Fruit fly (Drosophila melanogaster): ENCODE measurements around the gene Cpr92A.

The Cpr92A gene

DNA sequence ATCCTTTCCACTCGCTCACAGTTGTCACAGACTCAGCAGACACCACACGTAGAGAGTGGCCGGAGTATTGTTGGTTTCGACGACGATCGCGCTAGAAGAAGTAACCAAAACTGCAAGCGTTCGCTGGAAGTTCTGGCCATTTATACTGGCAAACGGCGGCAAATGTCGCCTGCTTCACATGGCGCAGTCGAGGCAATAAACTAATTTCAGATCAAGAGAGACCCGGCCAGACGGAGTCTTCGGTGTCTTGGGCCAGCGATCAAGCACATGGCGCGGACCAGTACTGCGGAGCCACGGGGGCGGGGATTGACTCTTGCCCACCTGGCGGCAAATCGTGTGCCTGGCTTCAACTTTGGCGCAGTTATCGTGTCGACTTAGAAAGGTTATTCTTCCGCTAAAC, at the start of gene Cpr92A:
TSS of gene Cpr92A (minus strand) at position 101 of the 400 bp plus-strand sequence.
- TF ChIP-seq CTCF (optimal IDR thresholded peaks at IDR 0.05) (no peak), CG8478 (optimal IDR thresholded peaks at IDR 0.05) (no peak)

DNA sequence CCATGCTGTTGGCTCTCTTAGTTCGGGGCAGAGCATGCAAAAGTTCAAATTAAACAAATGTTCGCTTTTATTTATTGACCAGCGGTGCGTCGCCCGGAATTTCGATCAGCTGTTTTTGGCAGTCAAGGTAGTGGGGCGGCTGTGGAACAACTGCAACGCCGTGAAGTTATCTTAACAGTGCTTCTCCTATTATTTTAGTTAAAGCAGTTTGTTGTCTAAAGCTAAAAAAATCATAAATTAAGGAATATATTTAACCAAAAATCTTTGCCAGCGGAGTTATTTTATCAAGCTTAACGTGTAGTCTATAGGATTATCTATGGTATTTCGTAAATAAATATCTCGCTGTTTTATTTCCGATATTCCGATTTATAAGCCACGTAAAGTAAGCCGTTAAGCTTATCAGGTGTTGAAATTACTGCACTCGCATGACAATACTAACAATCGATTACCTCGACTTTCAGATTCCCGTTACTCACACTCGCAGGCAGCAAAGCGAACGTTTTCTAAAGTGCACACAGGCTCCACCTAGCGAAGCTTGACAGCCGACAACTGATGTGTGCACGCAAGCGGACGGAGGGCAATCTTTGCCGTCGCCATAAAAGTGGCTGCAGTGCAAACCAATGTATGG, 49.6 kb upstream of the Cpr92A start, which contains the start of the genes CG6195 and CG31220:
TSS of gene CG6195 (minus strand) at position 122 of the 628 bp plus-strand sequence.
TSS of gene CG31220 (plus strand) at position 199 of the 628 bp plus-strand sequence.
- TF ChIP-seq CG8478 (optimal IDR thresholded peaks at IDR 0.05) (no peak), CTCF (optimal IDR thresholded peaks at IDR 0.05) (peak; percentile 86 to 87)

dm6 chr3R:19644901-19645204, 46.1 kb upstream of the Cpr92A start, which contains the start of gene Nup58:
TSS of gene Nup58 (plus strand) at chr3R:19645026.
- TF ChIP-seq CTCF (optimal IDR thresholded peaks at IDR 0.05) (no peak), CG8478 (optimal IDR thresholded peaks at IDR 0.05) (no peak)

DNA sequence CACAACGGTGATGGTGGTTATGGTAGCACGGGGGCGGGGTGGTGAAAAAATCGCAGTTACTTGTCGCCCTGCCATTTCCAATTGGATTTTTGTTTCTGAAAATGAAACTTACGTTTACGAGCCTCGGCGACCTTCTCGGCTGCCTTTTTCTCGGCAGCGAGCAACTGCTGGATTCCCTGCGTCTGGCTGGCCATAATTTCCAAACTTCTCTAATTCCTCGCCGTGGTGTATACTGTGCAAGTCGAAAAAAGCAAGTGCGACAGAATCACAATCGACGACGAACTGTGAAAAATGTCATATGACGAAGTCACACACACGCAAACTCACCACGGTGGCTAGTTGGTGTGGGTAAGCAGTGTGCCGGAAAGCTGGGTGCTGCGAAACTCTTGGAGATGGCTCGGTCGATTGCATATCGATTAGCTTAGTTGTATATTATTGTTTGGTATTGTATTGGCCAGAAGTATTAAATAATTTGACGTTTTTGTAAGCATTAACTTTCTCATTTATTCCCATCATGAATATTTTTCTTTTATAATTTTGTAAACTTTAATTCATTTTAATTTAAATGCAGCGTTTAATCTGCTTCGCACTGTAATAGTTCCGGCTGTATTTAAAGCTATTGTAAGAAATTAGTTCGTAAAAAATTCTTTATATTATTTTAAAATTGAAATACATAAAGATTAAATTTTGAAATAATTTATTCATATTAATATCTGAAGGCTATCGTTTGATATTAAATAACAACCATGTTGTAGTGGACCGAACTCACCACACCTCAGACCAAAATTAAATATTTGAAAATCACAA, 45.5 kb upstream of the Cpr92A start, which contains the start of gene Vha13:
TSS of gene Vha13 (minus strand) at position 293 of the 807 bp plus-strand sequence.
- TF ChIP-seq CG8478 (optimal IDR thresholded peaks at IDR 0.05): no peak
- TF ChIP-seq CTCF (optimal IDR thresholded peaks at IDR 0.05): no peak

DNA sequence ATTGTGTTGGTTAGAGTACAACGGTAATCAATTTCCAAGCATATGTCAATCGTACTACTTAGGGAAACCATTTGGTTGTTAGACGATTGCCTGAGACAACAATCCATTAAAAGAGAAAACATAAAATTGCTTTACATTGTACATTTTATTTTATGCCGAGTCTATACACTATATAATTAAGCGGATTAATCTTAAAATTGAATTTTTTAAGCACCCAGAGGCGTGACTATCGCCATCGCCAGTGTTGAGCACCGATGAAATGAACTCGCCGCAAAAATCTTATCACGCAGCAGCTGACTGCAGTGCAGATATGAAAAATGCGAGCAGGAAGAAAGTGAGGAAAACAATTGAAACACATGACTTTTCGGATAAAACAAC, 44.1 kb upstream of the Cpr92A start:
- TF ChIP-seq CTCF (optimal IDR thresholded peaks at IDR 0.05) (no peak), CG8478 (optimal IDR thresholded peaks at IDR 0.05) (no peak)

- no peak for TF ChIP-seq CG8478 (optimal IDR thresholded peaks at IDR 0.05)
- no peak for TF ChIP-seq CTCF (optimal IDR thresholded peaks at IDR 0.05)
These were observed 43.5 kb upstream of the Cpr92A start, which contains the start of gene subdued for dm6 chr3R:19642092-19642892. TSS of gene subdued (minus strand) at chr3R:19642722.

DNA sequence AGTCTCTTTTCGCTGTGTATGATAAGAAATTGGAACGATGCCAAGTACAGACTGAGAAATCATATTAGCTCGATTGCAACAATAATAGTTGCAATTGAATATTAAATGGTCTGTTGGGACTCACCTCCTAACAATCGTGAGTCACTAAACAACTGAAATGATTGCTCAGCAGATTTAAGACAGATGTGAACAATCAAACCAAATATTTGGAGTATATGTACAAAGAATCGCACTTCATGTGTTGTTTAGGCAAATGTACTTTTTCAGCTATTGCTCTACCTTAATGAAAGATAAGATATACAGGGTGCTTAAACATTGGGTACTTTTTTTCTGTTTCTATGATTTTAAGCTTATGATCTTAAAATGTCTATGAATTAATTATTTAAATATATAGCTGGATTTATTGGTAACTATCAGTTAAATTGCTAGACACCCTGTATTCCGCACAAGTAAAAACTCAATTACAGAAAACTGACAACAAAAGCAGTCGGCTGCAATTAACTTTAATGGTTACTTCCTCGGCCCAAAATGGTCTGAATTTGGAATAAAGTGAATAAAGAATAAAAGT, 42.8 kb upstream of the Cpr92A start:
- no peak for TF ChIP-seq CG8478 (optimal IDR thresholded peaks at IDR 0.05)
- no peak for TF ChIP-seq CTCF (optimal IDR thresholded peaks at IDR 0.05)

- TF ChIP-seq CG8478 (optimal IDR thresholded peaks at IDR 0.05): no peak
- no peak for TF ChIP-seq CTCF (optimal IDR thresholded peaks at IDR 0.05)
These were observed 42.3 kb upstream of the Cpr92A start for dm6 chr3R:19641058-19641457.

dm6 chr3R:19638004-19638403, 39.2 kb upstream of the Cpr92A start:
- no peak for TF ChIP-seq CG8478 (optimal IDR thresholded peaks at IDR 0.05)
- TF ChIP-seq CTCF (optimal IDR thresholded peaks at IDR 0.05): no peak

- TF ChIP-seq CTCF (optimal IDR thresholded peaks at IDR 0.05): no peak
- no peak for TF ChIP-seq CG8478 (optimal IDR thresholded peaks at IDR 0.05)
These were observed 35.9 kb upstream of the Cpr92A start, which contains the start of gene CG34138 for dm6 chr3R:19634649-19635048. TSS of gene CG34138 (plus strand) at chr3R:19634949.

dm6 chr3R:19632685-19633116, 33.9 kb upstream of the Cpr92A start, which contains the start of gene CG6231:
TSS of gene CG6231 (minus strand) at chr3R:19632718.
- TF ChIP-seq CTCF (optimal IDR thresholded peaks at IDR 0.05) (no peak), CG8478 (optimal IDR thresholded peaks at IDR 0.05) (no peak)

dm6 chr3R:19627792-19628522, 29.2 kb upstream of the Cpr92A start:
- TF ChIP-seq CTCF (optimal IDR thresholded peaks at IDR 0.05): no peak

DNA sequence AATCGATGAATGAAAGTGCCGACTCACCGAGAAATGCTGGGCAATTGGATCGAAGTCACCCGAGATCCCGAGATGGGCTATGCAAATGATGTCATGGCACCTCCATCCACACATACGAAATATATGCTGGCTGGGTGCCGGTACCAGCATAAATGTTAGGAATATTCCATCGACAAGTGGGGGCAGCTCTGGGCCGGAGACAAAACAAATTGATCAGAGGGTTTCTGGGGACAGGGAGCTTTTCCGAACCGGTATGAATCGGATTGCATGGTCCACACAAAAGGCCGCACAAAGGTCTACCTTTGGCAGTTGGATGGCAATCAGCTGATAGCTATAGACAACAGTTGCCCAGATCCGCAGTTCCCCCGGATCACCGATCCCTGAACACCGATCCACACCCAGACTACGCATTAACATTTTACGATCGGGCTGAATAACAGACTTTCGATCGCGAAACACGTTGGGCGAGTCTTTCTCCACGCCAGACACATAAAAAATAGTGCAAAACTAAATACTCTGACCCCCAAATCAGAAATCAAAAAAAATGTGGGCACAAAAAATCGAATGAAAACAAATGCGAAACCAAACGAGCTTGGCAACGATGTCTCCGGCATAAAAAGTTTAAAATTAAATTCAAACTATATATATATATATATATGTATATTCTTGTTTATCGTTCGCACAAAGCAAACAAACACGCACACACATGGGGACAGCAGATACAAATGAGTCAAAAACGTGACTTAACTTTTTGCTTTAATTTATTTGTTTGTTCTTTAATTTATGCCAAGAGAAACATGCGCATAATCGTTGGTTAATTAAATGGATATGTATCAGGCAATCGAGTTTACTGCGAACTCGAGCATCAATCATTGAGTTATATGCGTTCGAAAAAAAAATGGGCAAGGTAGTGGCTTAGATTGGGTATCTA, 26.8 kb upstream of the Cpr92A start:
- TF ChIP-seq CTCF (optimal IDR thresholded peaks at IDR 0.05): no peak
- TF ChIP-seq CG8478 (optimal IDR thresholded peaks at IDR 0.05): no peak
